Worm (Caenorhabditis elegans) whole organism, L4 larva: ENCODE measurements around the gene F42A10.6.

Experiments used
- F26F4.8 ChIP-seq: fragments of 200-800 bp; sonication (Bioruptor generic); conservative IDR thresholded peaks from 2 replicates; pipeline ENCODE4 v1.3.6; 2022; ENCODE audit warnings: missing genetic modification characterization, missing compliant biosample characterization
- R02D3.7 ChIP-seq: fragments of 150-350 bp; sonication (generic microtip); optimal IDR thresholded peaks from 3 replicates; lab custom pipeline; 2014; ENCODE audit warnings: missing biosample characterization, missing genetic modification characterization
- T26A8.4 ChIP-seq: fragments of 200-800 bp; sonication (Bioruptor generic); IDR thresholded peaks from 2 replicates; pipeline ENCODE4 v1.3.6; 2022; ENCODE audit warnings: missing genetic modification characterization, missing compliant biosample characterization
- aha-1 ChIP-seq: fragments of 150-350 bp; peaks from one replicate; lab custom pipeline; 2014; ENCODE audit warnings: missing biosample characterization, missing genetic modification characterization
- ama-1 ChIP-seq: fragments of 150-350 bp; optimal IDR thresholded peaks from 2 replicates; lab custom pipeline; 2014; ENCODE audit warnings: inconsistent platforms, mixed read lengths
- ceh-44 ChIP-seq: fragments of 200-800 bp; sonication (Bioruptor generic); IDR thresholded peaks from 2 replicates; pipeline ENCODE4 v1.3.6; 2022; ENCODE audit warnings: missing genetic modification reagents, missing genetic modification characterization, missing compliant biosample characterization
- ceh-62 ChIP-seq: sonication (generic microtip); optimal IDR thresholded peaks from 2 replicates; lab custom pipeline; 2017; ENCODE audit warnings: missing biosample characterization, missing genetic modification characterization
- ces-1 ChIP-seq: fragments of 150-350 bp; sonication (generic microtip); optimal IDR thresholded peaks from 4 replicates; lab custom pipeline; 2014; ENCODE audit warnings: missing biosample characterization, missing genetic modification reagents, missing genetic modification characterization
- cey-2 ChIP-seq: sonication (generic microtip); optimal IDR thresholded peaks from 3 replicates; lab custom pipeline; 2017; ENCODE audit warnings: missing genetic modification characterization, mild to moderate bottlenecking, missing compliant biosample characterization, antibody characterized with exemption, borderline replicate concordance; ENCODE audit not compliant: insufficient read depth
- daf-16 ChIP-seq, 3 experiments: sonication (generic microtip); optimal IDR thresholded peaks; 2 replicates each; lab custom pipeline; 2016 to 2017; ENCODE audit warnings: missing genetic modification characterization in 3 of 3, missing genetic modification reagents in 3 of 3, mild to moderate bottlenecking in 2 of 3, missing compliant biosample characterization in 2 of 3, missing biosample characterization in 1 of 3, moderate library complexity in 1 of 3
- daf-8 ChIP-seq: fragments of 200-800 bp; sonication (Bioruptor generic); IDR thresholded peaks from 2 replicates; pipeline ENCODE4 v1.3.6; 2022; ENCODE audit warnings: missing genetic modification characterization, missing compliant biosample characterization
- dmd-6 ChIP-seq: fragments of 200-800 bp; sonication (Bioruptor generic); IDR thresholded peaks from 2 replicates; pipeline ENCODE4 v1.3.6; 2022; ENCODE audit warnings: missing genetic modification reagents, missing genetic modification characterization, missing compliant biosample characterization
- dmd-9 ChIP-seq: fragments of 200-800 bp; sonication (Bioruptor generic); IDR thresholded peaks from 2 replicates; pipeline ENCODE4 v1.3.6; 2022; ENCODE audit warnings: missing genetic modification reagents, missing genetic modification characterization, missing compliant biosample characterization
- egl-43 ChIP-seq: fragments of 200-800 bp; sonication (Bioruptor generic); IDR thresholded peaks from 2 replicates; pipeline ENCODE4 v1.3.6; 2022; ENCODE audit warnings: missing genetic modification reagents, missing genetic modification characterization, missing compliant biosample characterization
- fkh-10 ChIP-seq: fragments of 150-350 bp; optimal IDR thresholded peaks from 2 replicates; lab custom pipeline; 2014; ENCODE audit warnings: missing biosample characterization, missing genetic modification reagents, missing genetic modification characterization
- gei-8 ChIP-seq: fragments of 200-800 bp; sonication (Bioruptor generic); optimal IDR thresholded peaks from 2 replicates; lab custom pipeline; 2018; ENCODE audit warnings: mild to moderate bottlenecking, missing genetic modification characterization, missing compliant biosample characterization
- hif-1 ChIP-seq, 2 experiments: sonication (generic microtip); optimal IDR thresholded peaks; 2 replicates each; lab custom pipeline; 2016 to 2017; ENCODE audit warnings: missing compliant biosample characterization in 2 of 2, missing genetic modification characterization in 2 of 2, missing genetic modification reagents in 2 of 2, missing genotype in 2 of 2, mild to moderate bottlenecking in 1 of 2
- hlh-11 ChIP-seq: fragments of 200-800 bp; sonication (Bioruptor generic); optimal IDR thresholded peaks from 2 replicates; lab custom pipeline; 2018; ENCODE audit warnings: mild to moderate bottlenecking, missing genetic modification characterization, missing compliant biosample characterization
- hlh-30 ChIP-seq: sonication (generic microtip); optimal IDR thresholded peaks from 2 replicates; lab custom pipeline; 2017; ENCODE audit warnings: antibody characterized with exemption, mild to moderate bottlenecking, missing genetic modification characterization, missing compliant biosample characterization; ENCODE audit not compliant: insufficient read depth
- jun-1 ChIP-seq: fragments of 150-350 bp; optimal IDR thresholded peaks from 2 replicates; lab custom pipeline; 2014; ENCODE audit warnings: missing biosample characterization, missing genetic modification reagents, missing genetic modification characterization
- lin-1 ChIP-seq: fragments of 200-800 bp; sonication (Bioruptor generic); IDR thresholded peaks from 2 replicates; pipeline ENCODE4 v1.3.6; 2022; ENCODE audit warnings: missing genetic modification reagents, missing genetic modification characterization, missing compliant biosample characterization
- lin-13 ChIP-seq: fragments of 150-350 bp; optimal IDR thresholded peaks from 2 replicates; lab custom pipeline; 2014; ENCODE audit warnings: missing biosample characterization, missing genetic modification reagents, missing genetic modification characterization
- lin-15B ChIP-seq: fragments of 150-350 bp; sonication (generic microtip); optimal IDR thresholded peaks from 3 replicates; lab custom pipeline; 2014; ENCODE audit warnings: missing biosample characterization, missing genetic modification characterization
- lin-29 ChIP-seq: fragments of 200-800 bp; sonication (Bioruptor generic); IDR thresholded peaks from 2 replicates; pipeline ENCODE4 v1.3.6; 2022; ENCODE audit warnings: missing genetic modification reagents, missing genetic modification characterization, missing compliant biosample characterization
- lin-39 ChIP-seq: fragments of 150-350 bp; optimal IDR thresholded peaks from 2 replicates; lab custom pipeline; 2014; ENCODE audit warnings: missing biosample characterization, missing genetic modification reagents, missing genetic modification characterization
- lir-3 ChIP-seq: sonication (generic microtip); optimal IDR thresholded peaks from 2 replicates; lab custom pipeline; 2016; ENCODE audit warnings: mild to moderate bottlenecking, missing genetic modification characterization, missing compliant biosample characterization
- lsy-2 ChIP-seq, 2 experiments: fragments of 150-350 bp in 1 of 2; sonication (generic microtip) in 1 of 2; optimal IDR thresholded peaks; 2 replicates each; lab custom pipeline; 2014 to 2017; ENCODE audit warnings: missing biosample characterization in 2 of 2, missing genetic modification characterization in 2 of 2
- madf-9 ChIP-seq: fragments of 200-800 bp; sonication (Bioruptor generic); conservative IDR thresholded peaks from 2 replicates; pipeline ENCODE4 v1.3.6; 2022; ENCODE audit warnings: missing genetic modification reagents, missing genetic modification characterization, missing compliant biosample characterization
- mdl-1 ChIP-seq, 2 experiments: fragments of 150-350 bp in 1 of 2; sonication (generic microtip) in 1 of 2; optimal IDR thresholded peaks; 2 replicates each; lab custom pipeline; 2014 to 2017; ENCODE audit warnings: missing biosample characterization in 2 of 2, missing genetic modification characterization in 2 of 2
- mes-2 ChIP-seq: sonication (generic microtip); optimal IDR thresholded peaks from 2 replicates; lab custom pipeline; 2016; ENCODE audit warnings: missing genotype, mild to moderate bottlenecking, missing genetic modification characterization, missing compliant biosample characterization; ENCODE audit not compliant: poor library complexity, severe bottlenecking
- nhr-10 ChIP-seq: fragments of 150-350 bp; optimal IDR thresholded peaks from 2 replicates; lab custom pipeline; 2014; ENCODE audit warnings: missing biosample characterization, missing genetic modification characterization
- nhr-11 ChIP-seq: fragments of 150-350 bp; optimal IDR thresholded peaks from 2 replicates; lab custom pipeline; 2014; ENCODE audit warnings: missing biosample characterization, missing genetic modification characterization
- nhr-237 ChIP-seq: sonication (generic microtip); optimal IDR thresholded peaks from 2 replicates; lab custom pipeline; 2017; ENCODE audit warnings: missing biosample characterization, missing genetic modification characterization
- nhr-25 ChIP-seq: sonication (generic microtip); optimal IDR thresholded peaks from 2 replicates; lab custom pipeline; 2017; ENCODE audit warnings: missing genetic modification characterization, mild to moderate bottlenecking, missing compliant biosample characterization, antibody characterized with exemption, moderate library complexity, borderline replicate concordance; ENCODE audit not compliant: insufficient read depth
- nhr-28 ChIP-seq: fragments of 150-350 bp; optimal IDR thresholded peaks from 2 replicates; lab custom pipeline; 2014; ENCODE audit warnings: missing biosample characterization, missing genetic modification characterization
- nhr-48 ChIP-seq: sonication (generic microtip); optimal IDR thresholded peaks from 2 replicates; lab custom pipeline; 2016; ENCODE audit warnings: mild to moderate bottlenecking, missing genetic modification characterization, missing compliant biosample characterization
- nhr-6 ChIP-seq: fragments of 150-350 bp; optimal IDR thresholded peaks from 2 replicates; lab custom pipeline; 2014; ENCODE audit warnings: missing biosample characterization, missing genetic modification characterization
- nhr-77 ChIP-seq: fragments of 150-350 bp; optimal IDR thresholded peaks from 2 replicates; lab custom pipeline; 2014; ENCODE audit warnings: missing biosample characterization, missing genetic modification characterization
- pha-4 ChIP-seq, 2 experiments: fragments of 150-350 bp in 1 of 2; fragments of 200-800 bp in 1 of 2; sonication (Bioruptor generic) in 1 of 2; IDR thresholded peaks in 1 of 2; optimal IDR thresholded peaks in 1 of 2; 2 replicates each; pipeline versions ENCODE4 v1.3.6 to Lab custom; 2014 to 2022; ENCODE audit warnings: missing genetic modification characterization in 2 of 2, missing genetic modification reagents in 2 of 2, missing biosample characterization in 1 of 2, missing compliant biosample characterization in 1 of 2
- php-3 ChIP-seq: fragments of 200-800 bp; sonication (Bioruptor generic); IDR thresholded peaks from 2 replicates; pipeline ENCODE4 v1.3.6; 2022; ENCODE audit warnings: missing genetic modification reagents, missing genetic modification characterization, missing compliant biosample characterization
- rbr-2 ChIP-seq: sonication (generic microtip); optimal IDR thresholded peaks from 2 replicates; lab custom pipeline; 2016; ENCODE audit warnings: missing genotype, missing genetic modification characterization, missing compliant biosample characterization
- spr-1 ChIP-seq: sonication (generic microtip); optimal IDR thresholded peaks from 2 replicates; lab custom pipeline; 2016; ENCODE audit warnings: mild to moderate bottlenecking, missing genetic modification characterization, missing compliant biosample characterization
- unc-130 ChIP-seq: sonication (generic microtip); optimal IDR thresholded peaks from 2 replicates; lab custom pipeline; 2016; ENCODE audit warnings: missing genetic modification reagents, missing genetic modification characterization, missing compliant biosample characterization
- unc-62 ChIP-seq, 3 experiments: fragments of 150-350 bp in 1 of 3; sonication (generic microtip); optimal IDR thresholded peaks in 2 of 3; peaks in 1 of 3; 1 replicate in 1 of 3; 2 replicates in 2 of 3; lab custom pipeline; 2014 to 2017; ENCODE audit warnings: missing biosample characterization in 3 of 3, missing genetic modification characterization in 3 of 3, missing genetic modification reagents in 3 of 3, missing genotype in 1 of 3
- zag-1 ChIP-seq: fragments of 150-350 bp; optimal IDR thresholded peaks from 2 replicates; lab custom pipeline; 2014; ENCODE audit warnings: missing biosample characterization, missing genetic modification characterization
- zip-11 ChIP-seq: fragments of 200-800 bp; sonication (Bioruptor generic); IDR thresholded peaks from 2 replicates; pipeline ENCODE4 v1.3.6; 2022; ENCODE audit warnings: missing genetic modification characterization, missing compliant biosample characterization

The F42A10.6 gene

DNA sequence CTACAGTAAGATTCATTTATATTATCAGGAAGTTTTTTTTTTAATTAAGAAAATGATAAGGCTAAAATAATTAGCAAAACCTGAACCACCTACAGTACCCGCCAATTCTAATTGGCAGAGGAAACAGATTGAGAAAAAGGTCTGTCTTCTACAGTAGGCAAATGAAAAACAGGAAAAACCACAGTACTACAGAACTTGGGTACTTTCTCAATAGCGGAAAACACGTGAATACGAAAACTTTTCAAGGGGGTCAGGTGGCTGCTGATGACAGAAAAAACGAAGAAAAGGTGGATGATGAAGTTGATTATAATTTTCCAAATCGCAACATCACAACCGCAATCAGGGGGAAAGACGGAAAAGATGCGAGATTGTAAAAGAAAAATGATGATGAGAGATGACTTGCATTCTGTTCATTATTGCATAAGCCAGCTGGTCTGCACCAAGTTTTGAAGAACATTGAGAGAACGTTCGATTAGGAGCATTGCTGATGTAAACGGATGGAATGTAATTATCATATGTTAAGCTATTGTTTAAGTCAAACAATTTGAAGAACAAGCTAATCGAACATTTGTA, 32.2 kb downstream of the F42A10.6 start:
- TF ChIP-seq php-3 (GFP tag; lab: Robert Waterston, UW) (no peak), nhr-28 (tag; lab: Kevin White, UChicago) (peak; percentile 56), hif-1 (tag; optimal IDR thresholded peaks at IDR 0.05; lab: Kevin White, UChicago) (no peak), nhr-48 (tag; lab: Kevin White, UChicago) (peak; percentile 60), madf-9 (GFP tag; lab: Robert Waterston, UW) (no peak), daf-8 (GFP tag; lab: Robert Waterston, UW) (no peak), F26F4.8 (GFP tag; lab: Robert Waterston, UW) (no peak), cey-2 (tag; lab: Kevin White, UChicago) (peak; percentile 60), hlh-11 (tag; lab: Kevin White, UChicago) (peak; percentile 22), nhr-11 (peak; percentile 81), mdl-1 (tag; optimal IDR thresholded peaks at IDR 0.05; lab: Kevin White, UChicago) (peak in 1 of 2 experiments; percentile 73), ceh-44 (GFP tag; lab: Robert Waterston, UW) (no peak), lsy-2 (tag; optimal IDR thresholded peaks at IDR 0.05; lab: Kevin White, UChicago) (peak in 1 of 2 experiments; percentile 26), unc-62 (GFP tag; optimal IDR thresholded peaks at IDR 0.05 in 1 of 2; lab: Kevin White, UChicago) (peak in 1 of 2 experiments; percentile 78), unc-62 (tag; optimal IDR thresholded peaks at IDR 0.05; lab: Kevin White, UChicago) (no peak), hlh-30 (tag; lab: Kevin White, UChicago) (peak; percentile 80)
- TF ChIP-seq, all 104 proteins: peak for 9

DNA sequence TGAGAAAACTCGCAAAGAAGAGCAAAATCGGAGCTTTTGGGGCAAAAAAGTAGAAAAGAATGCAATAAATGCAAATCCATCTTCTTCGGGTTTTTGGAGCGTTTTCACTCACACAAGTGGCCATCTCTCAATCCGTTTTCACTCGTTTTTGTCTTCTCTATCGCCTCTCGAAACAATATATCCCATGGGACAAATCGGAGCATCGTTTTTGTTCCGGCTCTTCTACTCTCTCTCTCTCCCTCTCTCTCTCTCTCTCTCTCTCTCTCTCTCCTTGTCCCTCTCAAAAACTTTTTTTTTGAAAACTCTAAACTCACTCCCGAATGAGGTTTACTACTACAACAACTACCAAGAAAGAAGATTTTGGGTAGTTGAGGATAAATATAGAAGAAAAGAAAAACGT, 35.1 kb downstream of the F42A10.6 start:
- TF ChIP-seq lir-3 (tag; lab: Kevin White, UChicago) (no peak), lin-1 (no peak), pha-4 (GFP tag; IDR thresholded peaks at IDR 0.05; lab: Robert Waterston, UW) (0 out of 2 replicates have a peak, but pooled peaks have one; percentile 10), pha-4 (tag; optimal IDR thresholded peaks at IDR 0.05; lab: Kevin White, UChicago) (no peak), dmd-6 (no peak), nhr-77 (tag; lab: Kevin White, UChicago) (no peak), nhr-237 (tag; lab: Kevin White, UChicago) (no peak), jun-1 (no peak), fkh-10 (GFP tag; lab: Kevin White, UChicago) (peak; percentile 48), ceh-62 (tag; lab: Kevin White, UChicago) (no peak), egl-43 (no peak), dmd-9 (GFP tag; lab: Robert Waterston, UW) (no peak), nhr-10 (no peak), gei-8 (GFP tag; lab: Kevin White, UChicago) (no peak), madf-9 (GFP tag; lab: Robert Waterston, UW) (no peak), unc-130 (GFP tag; lab: Kevin White, UChicago) (no peak), nhr-6 (no peak), T26A8.4 (no peak), lin-13 (no peak), nhr-25 (tag; lab: Kevin White, UChicago) (no peak), lin-29 (GFP tag; lab: Robert Waterston, UW) (no peak), lin-39 (tag; lab: Kevin White, UChicago) (no peak), zip-11 (GFP tag; lab: Robert Waterston, UW) (no peak), aha-1 (peak; percentile 99), hlh-30 (tag; lab: Kevin White, UChicago) (no peak), ama-1 (no peak), lsy-2 (tag; optimal IDR thresholded peaks at IDR 0.05; lab: Kevin White, UChicago) (peak in 1 of 2 experiments; percentile 33), zag-1 (tag; lab: Kevin White, UChicago) (no peak), spr-1 (tag; lab: Kevin White, UChicago) (no peak), rbr-2 (tag; lab: Kevin White, UChicago) (no peak), mes-2 (tag; lab: Kevin White, UChicago) (no peak), lin-15B (tag; lab: Kevin White, UChicago) (no peak), R02D3.7 (tag; lab: Kevin White, UChicago) (no peak), hlh-11 (tag; lab: Kevin White, UChicago) (no peak), ces-1 (GFP tag; lab: Kevin White, UChicago) (no peak), daf-16 (GFP tag; optimal IDR thresholded peaks at IDR 0.05; lab: Kevin White, UChicago) (no peak), daf-16 (tag; optimal IDR thresholded peaks at IDR 0.05; lab: Kevin White, UChicago) (no peak)
